Worm (Caenorhabditis elegans): Measurements from ENCODE around the gene gst-38.
A peak's percentile ranks its signal among the peaks of the same experiment; 100 is the strongest.

The gst-38 gene

ce11 chrV:15873762-15874161, 42.1 kb downstream of the gst-38 start (continued):
- TF ChIP-seq hsf-1 (GFP tag; IDR thresholded peaks at IDR 0.05) (peak; percentile 67; the same call in 1 of the 2 replicates), bed-1 (GFP tag; IDR thresholded peaks at IDR 0.05) (peak; percentile 95), gei-17 (GFP tag; optimal IDR thresholded peaks at IDR 0.05) (peak; percentile 73), F49E8.2 (tag; optimal IDR thresholded peaks at IDR 0.05; ENCODE audit: insufficient read depth) (peak; percentile 51), let-607 (tag; optimal IDR thresholded peaks at IDR 0.05) (peak; percentile 71 to 75), nhr-80 (tag; optimal IDR thresholded peaks at IDR 0.05) (peak; percentile 65), sea-2 (GFP tag; IDR thresholded peaks at IDR 0.05) (peak; percentile 91), lsl-1 (GFP tag; optimal IDR thresholded peaks at IDR 0.05) (peak; percentile 71), tbx-9 (tag; optimal IDR thresholded peaks at IDR 0.05; ENCODE audit: borderline replicate concordance) (peak; percentile 96), fkh-3 (tag; optimal IDR thresholded peaks at IDR 0.05) (peak; percentile 98), sdz-38 (tag; optimal IDR thresholded peaks at IDR 0.05) (no peak), K11D2.4 (GFP tag; IDR thresholded peaks at IDR 0.05) (peak; percentile 84), mes-4 (tag; optimal IDR thresholded peaks at IDR 0.05) (peak; percentile 93), ceh-100 (GFP tag; IDR thresholded peaks at IDR 0.05) (peak; percentile 81), unc-130 (GFP tag; optimal IDR thresholded peaks at IDR 0.05) (peak; percentile 81), ztf-28 (GFP tag; IDR thresholded peaks at IDR 0.05) (peak; percentile 86; the same call in 1 of the 2 replicates), bed-2 (GFP tag; IDR thresholded peaks at IDR 0.05) (peak; percentile 85; the same call in 1 of the 2 replicates), nhr-179 (tag; optimal IDR thresholded peaks at IDR 0.05) (peak; percentile 86), hmg-20 (GFP tag; IDR thresholded peaks at IDR 0.05) (peak; percentile 81), egl-18 (GFP tag; IDR thresholded peaks at IDR 0.05) (peak; percentile 83; the same call in 1 of the 2 replicates), lin-26 (GFP tag; IDR thresholded peaks at IDR 0.05) (peak; percentile 99), lir-1 (GFP tag; conservative IDR thresholded peaks at IDR 0.05) (peak; percentile 78), ZK185.1 (tag; optimal IDR thresholded peaks at IDR 0.05; ENCODE audit: poor library complexity, severe bottlenecking) (peak; percentile 95), hrde-1 (tag; optimal IDR thresholded peaks at IDR 0.05; ENCODE audit: borderline replicate concordance) (peak; percentile 93), ztf-6 (GFP tag; IDR thresholded peaks at IDR 0.05) (peak; percentile 88), ztf-26 (tag; optimal IDR thresholded peaks at IDR 0.05) (peak; percentile 93), hlh-12 (tag; optimal IDR thresholded peaks at IDR 0.05) (peak; percentile 92), B0336.3 (GFP tag; IDR thresholded peaks at IDR 0.05) (peak; percentile 87; the same call in 1 of the 2 replicates), tlf-1 (GFP tag; optimal IDR thresholded peaks at IDR 0.05) (peak; percentile 39), lag-1 (GFP tag; IDR thresholded peaks at IDR 0.05) (0 out of 2 replicates have a peak, but pooled peaks have one; percentile 63), ceh-27 (GFP tag; optimal IDR thresholded peaks at IDR 0.05) (peak; percentile 90), die-1 (tag; optimal IDR thresholded peaks at IDR 0.05) (peak; percentile 98), ets-4 (GFP tag; optimal IDR thresholded peaks at IDR 0.05) (peak; percentile 90), egl-44 (GFP tag; IDR thresholded peaks at IDR 0.05) (peak; percentile 96), Y53F4B.3 (GFP tag; IDR thresholded peaks at IDR 0.05) (peak; percentile 50; the same call in 1 of the 2 replicates), F57A8.1 (GFP tag; optimal IDR thresholded peaks at IDR 0.05) (peak; percentile 91), attf-5 (GFP tag; optimal IDR thresholded peaks at IDR 0.05) (peak; percentile 87), lin-40 (tag; optimal IDR thresholded peaks at IDR 0.05) (no peak), mel-28 (tag; optimal IDR thresholded peaks at IDR 0.05; ENCODE audit: borderline replicate concordance) (peak; percentile 80)

ce11 chrV:15872273-15872672, 43.6 kb downstream of the gst-38 start, which contains the start of gene str-56:
str-56 (plus strand) TSS chrV:15872573.
- TF ChIP-seq ceh-27 (GFP tag; optimal IDR thresholded peaks at IDR 0.05): no peak
